Worm (Caenorhabditis elegans) whole organism, L3 larva: ENCODE results near the gene Y54E2A.10.
A peak's percentile ranks its signal among the peaks of the same experiment; 100 is the strongest.

Source experiments
- R02D3.7 ChIP-seq: fragments of 150-350 bp; optimal IDR thresholded peaks from 2 replicates; lab custom pipeline; 2014; ENCODE audit warnings: missing biosample characterization, missing genetic modification characterization
- ZK546.5 ChIP-seq: sonication (generic microtip); optimal IDR thresholded peaks from 2 replicates; lab custom pipeline; 2017; ENCODE audit warnings: missing biosample characterization, missing genetic modification characterization
- aly-2 ChIP-seq: fragments of 150-350 bp; optimal IDR thresholded peaks from 2 replicates; lab custom pipeline; 2014; ENCODE audit warnings: missing biosample characterization, missing genetic modification characterization
- ama-1 ChIP-seq: fragments of 150-350 bp; optimal IDR thresholded peaks from 2 replicates; lab custom pipeline; 2018
- ceh-16 ChIP-seq: sonication (generic microtip); optimal IDR thresholded peaks from 2 replicates; lab custom pipeline; 2017; ENCODE audit warnings: missing biosample characterization, missing genetic modification characterization
- ceh-28 ChIP-seq: fragments of 150-350 bp; optimal IDR thresholded peaks from 2 replicates; lab custom pipeline; 2014; ENCODE audit warnings: missing biosample characterization, missing genetic modification reagents, missing genetic modification characterization
- ceh-82 ChIP-seq: fragments of 150-350 bp; optimal IDR thresholded peaks from 2 replicates; lab custom pipeline; 2014; ENCODE audit warnings: missing biosample characterization, missing genetic modification characterization
- daf-12 ChIP-seq: fragments of 150-350 bp; optimal IDR thresholded peaks from 2 replicates; lab custom pipeline; 2014; ENCODE audit warnings: missing biosample characterization, missing genetic modification reagents, missing genetic modification characterization
- egl-27 ChIP-seq: sonication (generic microtip); optimal IDR thresholded peaks from 4 replicates; lab custom pipeline; 2017; ENCODE audit warnings: missing biosample characterization, missing genetic modification reagents, missing genetic modification characterization
- egl-5 ChIP-seq: fragments of 150-350 bp; optimal IDR thresholded peaks from 2 replicates; lab custom pipeline; 2017; ENCODE audit warnings: missing biosample characterization, missing genetic modification reagents, missing genetic modification characterization, inconsistent platforms
- elt-2 ChIP-seq: sonication (generic microtip); optimal IDR thresholded peaks from 2 replicates; lab custom pipeline; 2016; ENCODE audit warnings: missing genetic modification reagents, mild to moderate bottlenecking, missing genetic modification characterization, missing compliant biosample characterization
- elt-3 ChIP-seq, 3 experiments: fragments of 150-350 bp in 1 of 3; sonication (generic microtip) in 2 of 3; optimal IDR thresholded peaks; 2 replicates in 2 of 3; 4 replicates in 1 of 3; lab custom pipeline; 2014 to 2017; ENCODE audit warnings: missing biosample characterization in 3 of 3, missing genetic modification characterization in 3 of 3
- eor-1 ChIP-seq, 2 experiments: fragments of 150-350 bp; optimal IDR thresholded peaks; 2 replicates each; lab custom pipeline; 2014 to 2018; ENCODE audit warnings: missing biosample characterization in 2 of 2, missing genetic modification characterization in 2 of 2
- fkh-10 ChIP-seq: sonication (generic microtip); optimal IDR thresholded peaks from 2 replicates; lab custom pipeline; 2017; ENCODE audit warnings: missing biosample characterization, missing genetic modification reagents, missing genetic modification characterization
- fkh-2 ChIP-seq: fragments of 150-350 bp; optimal IDR thresholded peaks from 2 replicates; lab custom pipeline; 2014; ENCODE audit warnings: missing biosample characterization, missing genetic modification reagents, missing genetic modification characterization
- fos-1 ChIP-seq: fragments of 150-350 bp; optimal IDR thresholded peaks from 2 replicates; lab custom pipeline; 2014; ENCODE audit warnings: missing biosample characterization, missing genetic modification characterization
- hmg-11 ChIP-seq: sonication (generic microtip); optimal IDR thresholded peaks from 2 replicates; lab custom pipeline; 2016; ENCODE audit warnings: missing genetic modification characterization, missing compliant biosample characterization
- jun-1 ChIP-seq: fragments of 150-350 bp; optimal IDR thresholded peaks from 2 replicates; lab custom pipeline; 2014; ENCODE audit warnings: missing biosample characterization, missing genetic modification reagents, missing genetic modification characterization
- lin-15B ChIP-seq: fragments of 150-350 bp; optimal IDR thresholded peaks from 2 replicates; lab custom pipeline; 2014; ENCODE audit warnings: missing biosample characterization, missing genetic modification characterization
- lin-39 ChIP-seq: fragments of 150-350 bp; optimal IDR thresholded peaks from 2 replicates; lab custom pipeline; 2018; ENCODE audit warnings: missing biosample characterization, missing genetic modification reagents, missing genetic modification characterization
- lsy-12 ChIP-seq: sonication (generic microtip); optimal IDR thresholded peaks from 2 replicates; lab custom pipeline; 2016; ENCODE audit warnings: mild to moderate bottlenecking, missing genetic modification characterization, missing compliant biosample characterization
- mdl-1 ChIP-seq: fragments of 150-350 bp; optimal IDR thresholded peaks from 2 replicates; lab custom pipeline; 2014; ENCODE audit warnings: missing biosample characterization, missing genetic modification characterization
- mml-1 ChIP-seq: fragments of 150-350 bp; sonication (generic microtip); optimal IDR thresholded peaks from 3 replicates; lab custom pipeline; 2014; ENCODE audit warnings: missing biosample characterization, missing genetic modification characterization
- nfya-1 ChIP-seq: sonication (generic microtip); optimal IDR thresholded peaks from 2 replicates; lab custom pipeline; 2017; ENCODE audit warnings: missing genetic modification characterization, mild to moderate bottlenecking, missing compliant biosample characterization, antibody characterized with exemption, moderate library complexity; ENCODE audit not compliant: insufficient read depth
- nhr-11 ChIP-seq: fragments of 150-350 bp; optimal IDR thresholded peaks from 2 replicates; lab custom pipeline; 2014; ENCODE audit warnings: missing biosample characterization, missing genetic modification characterization
- nhr-237 ChIP-seq: fragments of 150-350 bp; optimal IDR thresholded peaks from 2 replicates; lab custom pipeline; 2014; ENCODE audit warnings: missing biosample characterization, missing genetic modification characterization
- nhr-25 ChIP-seq: sonication (generic microtip); optimal IDR thresholded peaks from 2 replicates; lab custom pipeline; 2017; ENCODE audit warnings: missing biosample characterization, missing genetic modification characterization
- nhr-67 ChIP-seq: fragments of 150-350 bp; optimal IDR thresholded peaks from 2 replicates; lab custom pipeline; 2014; ENCODE audit warnings: missing biosample characterization, missing genetic modification characterization
- nhr-76 ChIP-seq: fragments of 150-350 bp; sonication (generic microtip); optimal IDR thresholded peaks from 5 replicates; lab custom pipeline; 2014; ENCODE audit warnings: missing biosample characterization, missing genetic modification characterization
- nhr-77 ChIP-seq: fragments of 150-350 bp; optimal IDR thresholded peaks from 2 replicates; lab custom pipeline; 2014; ENCODE audit warnings: missing biosample characterization, missing genetic modification characterization
- pha-4 ChIP-seq: fragments of 150-350 bp; optimal IDR thresholded peaks from 2 replicates; lab custom pipeline; 2014; ENCODE audit warnings: missing biosample characterization, missing genetic modification reagents, missing genetic modification characterization
- pqm-1 ChIP-seq: fragments of 150-350 bp; optimal IDR thresholded peaks from 2 replicates; lab custom pipeline; 2017; ENCODE audit warnings: missing biosample characterization, missing genetic modification characterization, inconsistent platforms
- sea-2 ChIP-seq: fragments of 150-350 bp; sonication (generic microtip); optimal IDR thresholded peaks from 4 replicates; lab custom pipeline; 2014; ENCODE audit warnings: missing biosample characterization, missing genetic modification reagents, missing genetic modification characterization
- snpc-4 ChIP-seq: fragments of 150-350 bp; optimal IDR thresholded peaks from 2 replicates; lab custom pipeline; 2014; ENCODE audit warnings: missing biosample characterization, missing genetic modification characterization
- tbx-2 ChIP-seq: sonication (generic microtip); optimal IDR thresholded peaks from 2 replicates; lab custom pipeline; 2016; ENCODE audit warnings: mild to moderate bottlenecking, missing genetic modification characterization, missing compliant biosample characterization
- unc-39 ChIP-seq: sonication (generic microtip); optimal IDR thresholded peaks from 4 replicates; lab custom pipeline; 2017; ENCODE audit warnings: missing biosample characterization, missing genetic modification characterization
- zag-1 ChIP-seq: fragments of 150-350 bp; optimal IDR thresholded peaks from 2 replicates; lab custom pipeline; 2014; ENCODE audit warnings: missing biosample characterization, missing genetic modification characterization
- ztf-11 ChIP-seq: fragments of 150-350 bp; optimal IDR thresholded peaks from 2 replicates; lab custom pipeline; 2014; ENCODE audit warnings: missing biosample characterization, missing genetic modification characterization

Y54E2A.10 gene

ce11 chrII:14805686-14806085 lies 14.8 kb downstream of the Y54E2A.10 start, which contains the start of gene srt-11:
srt-11 (plus strand) TSS chrII:14805986.
- TF ChIP-seq pqm-1 (tag; lab: Kevin White, UChicago) (no peak), fkh-10 (GFP tag; lab: Kevin White, UChicago) (no peak), tbx-2 (tag; lab: Kevin White, UChicago) (no peak), daf-12 (tag; lab: Kevin White, UChicago) (no peak), elt-3 (tag; optimal IDR thresholded peaks at IDR 0.05; lab: Kevin White, UChicago) (no peak), sea-2 (GFP tag; lab: Kevin White, UChicago) (no peak), zag-1 (tag; lab: Kevin White, UChicago) (no peak), ceh-82 (tag; lab: Kevin White, UChicago) (no peak), nhr-25 (tag; lab: Kevin White, UChicago) (no peak), R02D3.7 (tag; lab: Kevin White, UChicago) (no peak), egl-5 (tag; lab: Kevin White, UChicago) (no peak), jun-1 (tag; lab: Kevin White, UChicago) (no peak), nhr-11 (tag; lab: Kevin White, UChicago) (no peak), ZK546.5 (tag; lab: Kevin White, UChicago) (no peak), unc-39 (tag; lab: Kevin White, UChicago) (no peak), nhr-237 (tag; lab: Kevin White, UChicago) (no peak)
- TF ChIP-seq, all 47 proteins: peak for 0

DNA sequence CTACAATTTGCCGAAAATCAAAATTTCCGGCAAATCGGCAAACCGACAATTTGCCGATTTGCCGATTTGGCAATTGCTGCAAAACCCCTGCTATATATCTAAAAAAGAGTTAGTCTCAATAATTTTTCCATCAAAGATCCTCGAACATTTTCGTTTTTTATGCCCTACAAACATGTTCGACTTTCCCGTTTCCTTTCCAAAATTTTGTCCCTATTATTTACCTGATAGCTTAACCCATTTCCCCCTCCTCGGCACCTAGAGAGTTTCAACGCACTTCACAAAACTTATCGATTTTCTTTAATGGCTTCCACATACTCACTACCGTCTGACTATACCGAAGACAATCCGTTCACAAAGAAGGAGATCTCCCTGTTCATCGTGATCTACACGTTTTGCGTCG lies 17.8 kb downstream of the Y54E2A.10 start, which contains the start of gene W01D2.6:
Gene W01D2.6 (plus strand): TSS at position 301 of the 400 bp plus-strand sequence.
- TF ChIP-seq ama-1: no peak
- TF ChIP-seq nhr-67 (tag; lab: Kevin White, UChicago): no peak
- TF ChIP-seq snpc-4: no peak
- TF ChIP-seq nhr-77 (tag; lab: Kevin White, UChicago): no peak
- no peak for TF ChIP-seq ztf-11 (tag; lab: Kevin White, UChicago)
- TF ChIP-seq mdl-1 (tag; lab: Kevin White, UChicago): no peak
- no peak for TF ChIP-seq fos-1 (tag; lab: Kevin White, UChicago)
- no peak for TF ChIP-seq aly-2
- TF ChIP-seq lin-15B: no peak
- no peak for TF ChIP-seq hmg-11 (tag; lab: Kevin White, UChicago)
- no peak for TF ChIP-seq ZK546.5 (tag; lab: Kevin White, UChicago)
- no peak for TF ChIP-seq nhr-237 (tag; lab: Kevin White, UChicago)
- TF ChIP-seq pha-4 (tag; lab: Kevin White, UChicago): no peak
- TF ChIP-seq ceh-82 (tag; lab: Kevin White, UChicago): no peak
- no peak for TF ChIP-seq sea-2 (GFP tag; lab: Kevin White, UChicago)
- TF ChIP-seq unc-39 (tag; lab: Kevin White, UChicago): no peak
- TF ChIP-seq fkh-10 (GFP tag; lab: Kevin White, UChicago): no peak
- TF ChIP-seq nhr-11 (tag; lab: Kevin White, UChicago): no peak

DNA sequence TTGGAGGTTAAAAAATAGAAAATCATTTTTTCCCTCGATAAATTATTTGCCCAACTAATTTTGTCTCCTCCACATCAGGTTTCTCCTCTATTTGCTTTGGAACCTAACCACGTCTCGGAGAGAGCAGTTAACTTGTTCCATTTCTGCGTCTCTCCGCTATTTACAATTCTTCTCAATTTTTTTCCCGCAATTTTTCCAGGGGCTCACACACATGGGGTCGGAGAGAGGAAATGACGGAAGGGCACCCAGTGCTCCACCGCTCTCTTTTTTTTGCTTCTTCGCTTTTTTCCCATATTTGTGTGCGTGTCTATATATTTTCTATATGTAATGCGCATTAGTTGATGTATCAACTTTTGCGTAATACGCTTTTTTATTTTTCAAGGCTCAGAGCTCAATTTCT lies 19.8 kb downstream of the Y54E2A.10 start:
- TF ChIP-seq nfya-1 (peak; percentile 57), mdl-1 (tag; lab: Kevin White, UChicago) (no peak), unc-39 (tag; lab: Kevin White, UChicago) (no peak), ceh-82 (tag; lab: Kevin White, UChicago) (no peak), fkh-2 (tag; lab: Kevin White, UChicago) (no peak), mml-1 (tag; lab: Kevin White, UChicago) (no peak), lin-39 (tag; lab: Kevin White, UChicago) (peak; percentile 43), ceh-16 (tag; lab: Kevin White, UChicago) (no peak), pha-4 (tag; lab: Kevin White, UChicago) (peak; percentile 96), elt-2 (no peak), ztf-11 (tag; lab: Kevin White, UChicago) (no peak), hmg-11 (tag; lab: Kevin White, UChicago) (peak; percentile 60), ama-1 (no peak), egl-27 (tag; lab: Kevin White, UChicago) (no peak), fkh-10 (GFP tag; lab: Kevin White, UChicago) (no peak), nhr-237 (tag; lab: Kevin White, UChicago) (no peak), lsy-12 (tag; lab: Kevin White, UChicago) (no peak), R02D3.7 (tag; lab: Kevin White, UChicago) (no peak), nhr-76 (tag; lab: Kevin White, UChicago) (no peak), ceh-28 (tag; lab: Kevin White, UChicago) (no peak), pqm-1 (tag; lab: Kevin White, UChicago) (no peak), eor-1 (tag; optimal IDR thresholded peaks at IDR 0.05; lab: Kevin White, UChicago) (no peak), snpc-4 (peak; percentile 72), lin-15B (peak; percentile 11)
